Fruit fly (Drosophila melanogaster): ENCODE measurements around the gene CG4592.

The CG4592 gene

DNA sequence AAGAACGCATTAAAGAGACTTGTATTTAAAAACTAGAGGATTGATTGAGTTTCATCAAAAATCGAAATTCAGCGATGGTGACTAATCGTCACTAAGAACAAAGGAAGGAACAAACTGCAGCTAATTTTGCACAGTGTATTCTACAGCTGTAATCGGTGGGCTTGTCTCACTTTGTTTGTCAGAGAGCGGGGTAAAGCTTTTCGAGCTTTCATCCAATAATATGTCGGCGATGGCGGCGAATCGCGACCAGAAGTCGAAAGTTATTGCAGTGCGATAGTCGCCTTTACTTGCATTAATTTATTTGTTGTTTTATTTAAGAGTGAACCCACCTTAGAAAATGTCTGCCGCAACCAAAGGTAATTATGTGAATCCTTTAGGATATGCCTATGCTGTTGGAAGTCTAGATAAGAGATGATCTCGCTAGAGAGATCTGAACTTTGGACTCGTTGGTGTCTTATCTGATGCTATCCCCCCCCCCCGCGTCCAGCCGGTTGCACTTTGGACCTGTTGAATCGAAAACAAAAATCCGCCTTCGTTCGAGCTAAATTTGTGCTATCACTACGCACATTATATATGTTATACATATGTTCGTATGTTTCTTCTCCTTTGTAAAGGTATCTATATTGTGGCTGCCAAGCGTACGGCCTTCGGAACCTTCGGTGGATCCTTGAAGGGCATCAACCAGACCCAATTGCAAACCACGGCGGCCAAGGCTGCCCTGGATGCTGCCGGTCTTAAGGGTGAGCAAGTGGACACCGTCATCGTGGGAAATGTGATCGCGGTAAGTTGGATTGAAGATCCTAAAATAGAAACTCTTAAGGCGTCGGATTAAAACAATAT is 6.2 kb upstream of the CG4592 start, which contains the start of gene yip2 (continued):
- 0 out of 2 replicates have a peak, but pooled peaks have one; percentile 43 for TF ChIP-seq Awh (GFP tag; IDR thresholded peaks at IDR 0.05)
- TF ChIP-seq CG17186 (GFP tag; optimal IDR thresholded peaks at IDR 0.05), result no peak
- TF ChIP-seq CG34376 (GFP tag; optimal IDR thresholded peaks at IDR 0.05), result peak; percentile 96
- no peak for TF ChIP-seq CG5953 (GFP tag; IDR thresholded peaks at IDR 0.05)
- TF ChIP-seq BtbVII (GFP tag; optimal IDR thresholded peaks at IDR 0.05), result peak; percentile 71
- no peak for TF ChIP-seq CG1647 (GFP tag; optimal IDR thresholded peaks at IDR 0.05)
- TF ChIP-seq CG8944 (GFP tag; optimal IDR thresholded peaks at IDR 0.05), result peak; percentile 21
- no peak for TF ChIP-seq insv (GFP tag; optimal IDR thresholded peaks at IDR 0.05)
- TF ChIP-seq CG18011 (GFP tag; optimal IDR thresholded peaks at IDR 0.05), result peak; percentile 41
- no peak for TF ChIP-seq stwl (tag; optimal IDR thresholded peaks at IDR 0.05)
- TF ChIP-seq Meics (GFP tag; optimal IDR thresholded peaks at IDR 0.05), result peak; percentile 70
- TF ChIP-seq Fer3 (tag; optimal IDR thresholded peaks at IDR 0.05), result peak; percentile 58
- peak; percentile 53 for TF ChIP-seq CG1603 (tag; optimal IDR thresholded peaks at IDR 0.05)
- peak; percentile 37 for TF ChIP-seq CG3407 (GFP tag; optimal IDR thresholded peaks at IDR 0.05)
- TF ChIP-seq disco-r (GFP tag; optimal IDR thresholded peaks at IDR 0.05), result no peak
- TF ChIP-seq CG10462 (GFP tag; optimal IDR thresholded peaks at IDR 0.05), result peak; percentile 18
- TF ChIP-seq corto (GFP tag; optimal IDR thresholded peaks at IDR 0.05), result peak; percentile 22
- TF ChIP-seq hkb (optimal IDR thresholded peaks at IDR 0.05), result no peak
- TF ChIP-seq hkb (GFP tag; IDR thresholded peaks at IDR 0.05), result peak; percentile 76
- peak; percentile 67 for TF ChIP-seq zfh2 (GFP tag; optimal IDR thresholded peaks at IDR 0.05)
- TF ChIP-seq CG4328 (GFP tag; optimal IDR thresholded peaks at IDR 0.05), result peak; percentile 54
- no peak for TF ChIP-seq Camta (GFP tag; optimal IDR thresholded peaks at IDR 0.05)
- no peak for TF ChIP-seq D (optimal IDR thresholded peaks at IDR 0.05)
- TF ChIP-seq D (GFP tag; optimal IDR thresholded peaks at IDR 0.05), result no peak
- no peak for TF ChIP-seq Spps (tag; optimal IDR thresholded peaks at IDR 0.05)
- TF ChIP-seq trh (GFP tag; optimal IDR thresholded peaks at IDR 0.05), result no peak
- TF ChIP-seq YL-1 (GFP tag; optimal IDR thresholded peaks at IDR 0.05), result peak; percentile 52
- TF ChIP-seq chn (GFP tag; optimal IDR thresholded peaks at IDR 0.05), result peak; percentile 34
- TF ChIP-seq CG14050 (GFP tag; IDR thresholded peaks at IDR 0.05), result peak; percentile 47; the same call in 1 of the 3 replicates
- TF ChIP-seq zfh1 (GFP tag; IDR thresholded peaks at IDR 0.05), result peak; percentile 72
- TF ChIP-seq crc (GFP tag; optimal IDR thresholded peaks at IDR 0.05), result no peak
- no peak for TF ChIP-seq sc (optimal IDR thresholded peaks at IDR 0.05)
- no peak for TF ChIP-seq sc (GFP tag; optimal IDR thresholded peaks at IDR 0.05)
- no peak for TF ChIP-seq Neu2 (GFP tag; optimal IDR thresholded peaks at IDR 0.05; ENCODE audit: borderline replicate concordance)
- TF ChIP-seq CG2712 (tag; optimal IDR thresholded peaks at IDR 0.05), result peak; percentile 50
- TF ChIP-seq grau (tag; optimal IDR thresholded peaks at IDR 0.05), result peak; percentile 70
- TF ChIP-seq CG13287 (GFP tag; IDR thresholded peaks at IDR 0.05; ENCODE audit: partially characterized antibody), result peak; percentile 66
- TF ChIP-seq CG7963 (GFP tag; IDR thresholded peaks at IDR 0.05; ENCODE audit: partially characterized antibody), result no peak
- peak; percentile 67; the same call in 1 of the 3 replicates for TF ChIP-seq dysf (GFP tag; IDR thresholded peaks at IDR 0.05)
- TF ChIP-seq hth (optimal IDR thresholded peaks at IDR 0.05), result no peak
- TF ChIP-seq wor (GFP tag; IDR thresholded peaks at IDR 0.05), result no peak
- TF ChIP-seq ftz-f1 (GFP tag; optimal IDR thresholded peaks at IDR 0.05), result no peak
- TF ChIP-seq Eip74EF (GFP tag; optimal IDR thresholded peaks at IDR 0.05), result peak in 1 of 2 experiments; percentile 65
- no peak for TF ChIP-seq Stat92E (GFP tag; optimal IDR thresholded peaks at IDR 0.05)
- peak; percentile 34 for TF ChIP-seq eyg (GFP tag; optimal IDR thresholded peaks at IDR 0.05)
- peak; percentile 49 for TF ChIP-seq Oli (tag; optimal IDR thresholded peaks at IDR 0.05)
- TF ChIP-seq CG4707 (GFP tag; optimal IDR thresholded peaks at IDR 0.05), result peak; percentile 59
- no peak for TF ChIP-seq CkIIα-i1 (GFP tag; IDR thresholded peaks at IDR 0.05)
- no peak for TF ChIP-seq CG11560 (tag; IDR thresholded peaks at IDR 0.05)
- peak; percentile 34 for TF ChIP-seq HLH54F (GFP tag; optimal IDR thresholded peaks at IDR 0.05)
